Worm (Caenorhabditis elegans): ENCODE results near the gene F42H10.6.

- TF ChIP-seq him-1 (tag; optimal IDR thresholded peaks at IDR 0.05) (no peak), W03F9.2 (tag; optimal IDR thresholded peaks at IDR 0.05) (no peak)
These were observed 13.5 kb downstream of the F42H10.6 start, which contains the start of gene mig-39 for ce11 chrIII:8466735-8467134.
